Worm (Caenorhabditis elegans) whole organism, L1 larva: ENCODE results near the gene srj-26.

Source experiments
- C04F5.9 ChIP-seq: sonication (generic microtip); optimal IDR thresholded peaks from 2 replicates; lab custom pipeline; 2016; ENCODE audit warnings: missing genetic modification characterization, missing compliant biosample characterization
- C16A3.4 ChIP-seq: fragments of 150-350 bp; optimal IDR thresholded peaks from 2 replicates; lab custom pipeline; 2014; ENCODE audit warnings: missing biosample characterization, missing genetic modification characterization
- ceh-63 ChIP-seq: fragments of 200-800 bp; sonication (Bioruptor generic); optimal IDR thresholded peaks from 2 replicates; lab custom pipeline; 2018; ENCODE audit warnings: mild to moderate bottlenecking, missing genetic modification characterization, missing compliant biosample characterization
- ceh-8 ChIP-seq: fragments of 200-800 bp; sonication (Bioruptor generic); optimal IDR thresholded peaks from 2 replicates; lab custom pipeline; 2018; ENCODE audit warnings: mild to moderate bottlenecking, missing genetic modification characterization, moderate library complexity, missing compliant biosample characterization
- ceh-88 ChIP-seq: fragments of 200-800 bp; sonication (Bioruptor generic); IDR thresholded peaks from 2 replicates; pipeline ENCODE4 v1.3.6; 2022; ENCODE audit warnings: missing genetic modification characterization, missing compliant biosample characterization
- egl-27 ChIP-seq, 2 experiments: fragments of 150-350 bp in 1 of 2; sonication (generic microtip); optimal IDR thresholded peaks; 3 replicates each; lab custom pipeline; 2017 to 2018; ENCODE audit warnings: missing biosample characterization in 2 of 2, missing genetic modification characterization in 2 of 2, missing genetic modification reagents in 2 of 2
- fkh-10 ChIP-seq: sonication (generic microtip); optimal IDR thresholded peaks from 2 replicates; lab custom pipeline; 2017; ENCODE audit warnings: missing biosample characterization, missing genetic modification reagents, missing genetic modification characterization
- fkh-4 ChIP-seq: sonication (generic microtip); optimal IDR thresholded peaks from 2 replicates; lab custom pipeline; 2016; ENCODE audit warnings: missing compliant biosample characterization, missing genetic modification characterization, borderline replicate concordance
- fkh-8 ChIP-seq: sonication (generic microtip); optimal IDR thresholded peaks from 2 replicates; lab custom pipeline; 2016; ENCODE audit warnings: mild to moderate bottlenecking, missing genetic modification characterization, missing compliant biosample characterization
- grh-1 ChIP-seq: fragments of 200-800 bp; sonication (Bioruptor generic); IDR thresholded peaks from 2 replicates; pipeline ENCODE4 v1.3.6; 2022; ENCODE audit warnings: missing genetic modification reagents, missing genetic modification characterization, missing compliant biosample characterization
- hlh-4 ChIP-seq: sonication (generic microtip); optimal IDR thresholded peaks from 2 replicates; lab custom pipeline; 2016; ENCODE audit warnings: mild to moderate bottlenecking, missing genetic modification characterization, missing compliant biosample characterization
- hpl-2 ChIP-seq: fragments of 150-350 bp; optimal IDR thresholded peaks from 2 replicates; lab custom pipeline; 2014; ENCODE audit warnings: missing biosample characterization, missing genetic modification reagents, missing genetic modification characterization
- lin-14 ChIP-seq: fragments of 200-800 bp; sonication (Bioruptor generic); optimal IDR thresholded peaks from 2 replicates; lab custom pipeline; 2018; ENCODE audit warnings: mild to moderate bottlenecking, missing genetic modification characterization, moderate library complexity, missing compliant biosample characterization
- lin-35 ChIP-seq, 2 experiments: fragments of 150-350 bp; optimal IDR thresholded peaks; 2 replicates each; lab custom pipeline; 2014; ENCODE audit warnings: missing biosample characterization in 2 of 2, missing genetic modification characterization in 2 of 2, missing genetic modification reagents in 2 of 2
- lir-3 ChIP-seq: sonication (generic microtip); optimal IDR thresholded peaks from 2 replicates; lab custom pipeline; 2016; ENCODE audit warnings: mild to moderate bottlenecking, missing genetic modification characterization, moderate library complexity, missing compliant biosample characterization; ENCODE audit not compliant: poor library complexity
- lsy-2 ChIP-seq, 2 experiments: fragments of 150-350 bp; optimal IDR thresholded peaks; 2 replicates each; lab custom pipeline; 2014; ENCODE audit warnings: missing biosample characterization in 2 of 2, missing genetic modification characterization in 2 of 2
- mef-2 ChIP-seq: fragments of 150-350 bp; optimal IDR thresholded peaks from 2 replicates; lab custom pipeline; 2014; ENCODE audit warnings: missing biosample characterization, missing genetic modification characterization
- nhr-11 ChIP-seq: fragments of 150-350 bp; optimal IDR thresholded peaks from 2 replicates; lab custom pipeline; 2014; ENCODE audit warnings: missing biosample characterization, missing genetic modification characterization
- nhr-12 ChIP-seq: sonication (generic microtip); optimal IDR thresholded peaks from 2 replicates; lab custom pipeline; 2017; ENCODE audit warnings: missing biosample characterization, missing genetic modification characterization
- nhr-237 ChIP-seq: fragments of 150-350 bp; optimal IDR thresholded peaks from 2 replicates; lab custom pipeline; 2014; ENCODE audit warnings: missing biosample characterization, missing genetic modification characterization
- nhr-47 ChIP-seq: sonication (generic microtip); optimal IDR thresholded peaks from 2 replicates; lab custom pipeline; 2016; ENCODE audit warnings: mild to moderate bottlenecking, missing genetic modification characterization, moderate library complexity, missing compliant biosample characterization
- nhr-71 ChIP-seq: sonication (generic microtip); optimal IDR thresholded peaks from 2 replicates; lab custom pipeline; 2016; ENCODE audit warnings: mild to moderate bottlenecking, missing genetic modification characterization, moderate library complexity, missing compliant biosample characterization
- nhr-76 ChIP-seq: sonication (generic microtip); optimal IDR thresholded peaks from 2 replicates; lab custom pipeline; 2017; ENCODE audit warnings: missing biosample characterization, missing genetic modification characterization
- nhr-77 ChIP-seq: fragments of 150-350 bp; optimal IDR thresholded peaks from 2 replicates; lab custom pipeline; 2014; ENCODE audit warnings: missing biosample characterization, missing genetic modification characterization
- pax-3 ChIP-seq: fragments of 200-800 bp; sonication (Bioruptor generic); optimal IDR thresholded peaks from 2 replicates; lab custom pipeline; 2018; ENCODE audit warnings: mild to moderate bottlenecking, missing genetic modification characterization, moderate library complexity, missing compliant biosample characterization
- pqm-1 ChIP-seq: sonication (generic microtip); optimal IDR thresholded peaks from 3 replicates; lab custom pipeline; 2017; ENCODE audit warnings: missing biosample characterization, missing genetic modification characterization
- rnt-1 ChIP-seq: sonication (generic microtip); optimal IDR thresholded peaks from 2 replicates; lab custom pipeline; 2016; ENCODE audit warnings: mild to moderate bottlenecking, missing genetic modification characterization, moderate library complexity, missing compliant biosample characterization
- sup-37 ChIP-seq: fragments of 200-800 bp; sonication (Bioruptor generic); optimal IDR thresholded peaks from 2 replicates; lab custom pipeline; 2018; ENCODE audit warnings: mild to moderate bottlenecking, missing genetic modification characterization, missing compliant biosample characterization
- swsn-7 ChIP-seq: sonication (generic microtip); optimal IDR thresholded peaks from 2 replicates; lab custom pipeline; 2016; ENCODE audit warnings: missing genetic modification characterization, missing compliant biosample characterization
- tbx-2 ChIP-seq: sonication (generic microtip); optimal IDR thresholded peaks from 2 replicates; lab custom pipeline; 2016; ENCODE audit warnings: missing genetic modification characterization, missing compliant biosample characterization
- unc-30 ChIP-seq: sonication (generic microtip); optimal IDR thresholded peaks from 2 replicates; lab custom pipeline; 2017; ENCODE audit warnings: missing biosample characterization, missing genetic modification characterization
- unc-86 ChIP-seq: sonication (generic microtip); optimal IDR thresholded peaks from 2 replicates; lab custom pipeline; 2016; ENCODE audit warnings: missing genetic modification characterization, missing compliant biosample characterization
- vab-15 ChIP-seq: sonication (generic microtip); optimal IDR thresholded peaks from 2 replicates; lab custom pipeline; 2017; ENCODE audit warnings: missing genotype, mild to moderate bottlenecking, missing genetic modification characterization, missing compliant biosample characterization
- zag-1 ChIP-seq: fragments of 150-350 bp; optimal IDR thresholded peaks from 2 replicates; lab custom pipeline; 2014; ENCODE audit warnings: missing biosample characterization, missing genetic modification characterization
- ztf-4 ChIP-seq: fragments of 150-350 bp; optimal IDR thresholded peaks from 2 replicates; lab custom pipeline; 2014; ENCODE audit warnings: missing biosample characterization, missing genetic modification characterization

srj-26 gene

DNA sequence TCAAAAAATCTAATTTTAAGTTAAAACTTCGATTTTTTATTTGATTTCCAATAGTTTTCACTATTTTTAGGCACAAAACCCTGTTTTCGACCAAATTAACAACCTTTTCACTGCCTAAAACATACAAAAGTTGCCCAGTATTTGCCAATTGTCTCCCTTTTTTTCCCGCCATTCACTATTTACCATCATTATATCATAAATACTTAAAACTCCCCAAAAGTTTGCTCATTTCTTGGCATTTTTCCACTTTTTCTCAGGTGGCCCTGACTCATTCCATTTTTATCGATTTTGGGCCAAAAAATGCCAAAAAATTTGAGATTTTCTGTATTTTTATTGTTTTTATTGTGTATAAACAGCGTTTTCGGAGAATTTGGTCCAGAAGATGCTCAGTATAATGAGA lies 6.8 kb upstream of the srj-26 start, which contains the start of gene txt-8:
TSS of gene txt-8 (plus strand) at position 301 of the 400 bp plus-strand sequence.
- TF ChIP-seq nhr-11 (no peak), fkh-4 (tag; lab: Kevin White, UChicago) (no peak), unc-86 (tag; lab: Kevin White, UChicago) (no peak), nhr-76 (tag; lab: Kevin White, UChicago) (no peak), lsy-2 (tag; optimal IDR thresholded peaks at IDR 0.05; lab: Kevin White, UChicago) (no peak), nhr-71 (tag; lab: Kevin White, UChicago) (no peak), C04F5.9 (tag; lab: Kevin White, UChicago) (no peak), lin-14 (GFP tag; lab: Kevin White, UChicago) (no peak), C16A3.4 (tag; lab: Kevin White, UChicago) (no peak), unc-30 (tag; lab: Kevin White, UChicago) (no peak), pqm-1 (no peak)

DNA sequence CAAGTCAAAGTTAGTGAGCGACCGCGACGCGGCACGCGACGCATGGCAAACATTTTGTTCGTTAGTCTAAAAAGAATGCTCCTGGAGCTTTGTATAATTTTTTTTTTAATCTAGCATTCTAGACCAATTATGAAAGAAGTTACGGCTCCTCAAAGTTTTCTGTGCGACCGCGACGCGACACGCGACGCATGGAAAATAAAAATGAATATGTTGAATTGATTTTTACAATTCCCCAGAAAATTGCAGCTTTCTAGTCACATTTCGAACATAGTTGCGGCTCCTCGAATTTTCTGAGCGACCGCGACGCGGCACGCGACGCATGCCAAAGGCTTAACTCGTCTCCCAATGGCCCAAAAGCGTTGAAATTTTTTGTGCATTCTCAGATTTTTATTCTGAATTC lies 3.6 kb downstream of the srj-26 start, which contains the start of gene ZK262.4:
TSS of gene ZK262.4 (minus strand) at position 101 of the 400 bp plus-strand sequence.
- no peak for TF ChIP-seq sup-37
- no peak for TF ChIP-seq pax-3 (tag; lab: Kevin White, UChicago)
- TF ChIP-seq egl-27 (tag; optimal IDR thresholded peaks at IDR 0.05; lab: Kevin White, UChicago), result no peak
- no peak for TF ChIP-seq hpl-2
- no peak for TF ChIP-seq swsn-7
- no peak for TF ChIP-seq nhr-12
- no peak for TF ChIP-seq ceh-8 (GFP tag; lab: Kevin White, UChicago)
- TF ChIP-seq ceh-63, result no peak
- TF ChIP-seq rnt-1, result no peak
- TF ChIP-seq lin-35 (GFP tag; optimal IDR thresholded peaks at IDR 0.05; lab: Kevin White, UChicago), result no peak
- no peak for TF ChIP-seq fkh-4 (tag; lab: Kevin White, UChicago)
- no peak for TF ChIP-seq unc-30 (tag; lab: Kevin White, UChicago)
- no peak for TF ChIP-seq zag-1
- no peak for TF ChIP-seq ztf-4 (tag; lab: Kevin White, UChicago)
- no peak for TF ChIP-seq lir-3

DNA sequence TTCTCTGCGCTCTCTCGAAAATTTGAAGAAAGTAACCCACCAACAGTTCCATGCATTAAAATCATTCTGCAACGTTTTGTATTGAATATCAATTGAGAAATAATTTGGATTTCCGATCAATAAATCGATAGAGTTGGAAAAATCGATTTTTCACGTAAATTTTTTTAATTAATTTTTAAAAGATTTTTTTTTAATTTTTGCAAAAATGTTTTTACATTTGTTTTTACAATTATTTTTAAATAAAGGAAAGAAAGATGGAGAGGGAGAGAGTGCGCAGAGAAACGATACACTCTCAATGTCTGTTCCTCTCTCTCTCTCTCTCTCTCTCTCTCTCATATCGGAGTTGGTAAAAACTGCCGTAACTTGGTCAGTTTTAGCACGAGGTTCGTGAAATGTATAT lies 4.6 kb downstream of the srj-26 start, which contains the start of gene ZK262.19:
TSS of gene ZK262.19 (minus strand) at position 101 of the 400 bp plus-strand sequence.
- TF ChIP-seq vab-15 (tag; lab: Kevin White, UChicago), result no peak
- TF ChIP-seq sup-37, result no peak
- no peak for TF ChIP-seq fkh-10
- no peak for TF ChIP-seq nhr-47
- no peak for TF ChIP-seq fkh-8 (tag; lab: Kevin White, UChicago)

DNA sequence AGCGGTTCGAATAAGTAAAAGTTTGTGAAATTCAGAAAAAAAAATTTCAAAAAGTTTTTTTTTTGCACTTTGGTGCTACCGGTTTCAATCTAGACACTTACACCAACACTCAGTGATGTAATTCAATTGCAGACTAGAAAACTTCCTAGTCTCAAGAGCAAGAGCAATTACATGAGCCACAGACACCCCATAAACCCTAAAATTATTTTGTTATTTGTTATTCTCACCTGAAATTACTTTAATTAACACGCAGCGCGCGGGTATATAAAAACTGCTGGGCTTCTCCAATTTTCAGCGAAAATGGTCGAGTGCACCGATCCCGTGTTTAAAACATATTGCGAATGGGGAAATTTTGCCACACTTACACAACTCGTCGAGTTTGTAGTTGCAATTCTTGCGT lies 5.4 kb downstream of the srj-26 start, which contains the start of gene srw-83:
TSS of gene srw-83 (plus strand) at position 301 of the 400 bp plus-strand sequence.
- TF ChIP-seq mef-2 (tag; lab: Kevin White, UChicago), result no peak
- no peak for TF ChIP-seq nhr-237
- TF ChIP-seq pqm-1, result no peak
- no peak for TF ChIP-seq nhr-77
- no peak for TF ChIP-seq grh-1 (GFP tag; lab: Robert Waterston, UW)
- no peak for TF ChIP-seq hlh-4
- no peak for TF ChIP-seq C16A3.4 (tag; lab: Kevin White, UChicago)

DNA sequence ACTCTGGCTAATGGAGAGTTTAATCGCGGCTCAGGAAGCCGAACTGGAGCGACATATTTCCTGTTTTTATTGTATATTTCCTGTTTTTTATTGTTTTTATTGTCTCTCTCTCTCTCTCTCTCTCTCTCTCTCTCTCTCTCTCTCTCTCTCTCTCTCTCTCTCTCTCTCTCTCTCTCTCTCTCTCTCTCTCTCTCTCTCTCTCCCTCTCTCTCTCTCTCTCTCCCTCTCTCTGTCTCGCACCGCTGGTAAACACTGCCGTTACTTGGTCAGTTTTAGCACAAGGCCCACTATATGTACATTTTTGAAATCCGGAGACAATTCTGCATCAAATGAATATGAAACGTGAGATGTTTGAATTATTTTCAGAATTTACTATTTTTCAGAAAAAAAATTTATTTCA lies 9.9 kb downstream of the srj-26 start:
- TF ChIP-seq ceh-88, result no peak
- TF ChIP-seq, all 84 proteins: peak for 0

DNA sequence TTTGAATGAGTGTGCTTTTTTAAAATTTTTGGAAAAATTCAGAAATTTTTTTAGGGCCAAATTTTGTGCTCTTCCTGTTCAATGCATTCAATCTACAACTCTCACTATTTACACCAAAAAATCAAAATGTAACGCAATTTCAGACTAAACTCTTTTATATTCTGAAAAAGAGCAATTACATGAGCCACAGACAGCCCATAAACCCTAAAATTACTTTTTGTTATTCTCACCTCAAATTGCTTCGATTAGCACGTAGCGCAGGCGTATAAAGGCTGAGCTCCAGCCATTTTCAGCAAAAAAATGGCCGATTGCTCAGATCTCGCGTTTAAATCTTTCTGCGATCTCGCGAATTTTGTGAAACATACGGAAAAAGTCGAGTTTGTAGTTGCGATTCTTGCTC lies 10.6 kb downstream of the srj-26 start, which contains the start of gene srw-82:
TSS of gene srw-82 (plus strand) at position 301 of the 400 bp plus-strand sequence.
- no peak for TF ChIP-seq tbx-2 (tag; lab: Kevin White, UChicago)
